Worm (Caenorhabditis elegans) whole organism, L4 larva: ENCODE results near the gene pitr-5.

Experiments
- daf-8 ChIP-seq: fragments of 200-800 bp; sonication (Bioruptor generic); IDR thresholded peaks from 2 replicates; pipeline ENCODE4 v1.3.6; 2022; ENCODE audit warnings: missing genetic modification characterization, missing compliant biosample characterization
- lin-13 ChIP-seq: fragments of 150-350 bp; optimal IDR thresholded peaks from 2 replicates; lab custom pipeline; 2014; ENCODE audit warnings: missing biosample characterization, missing genetic modification reagents, missing genetic modification characterization
- lin-29 ChIP-seq: fragments of 200-800 bp; sonication (Bioruptor generic); IDR thresholded peaks from 2 replicates; pipeline ENCODE4 v1.3.6; 2022; ENCODE audit warnings: missing genetic modification reagents, missing genetic modification characterization, missing compliant biosample characterization
- nhr-76 ChIP-seq: fragments of 150-350 bp; optimal IDR thresholded peaks from 2 replicates; lab custom pipeline; 2014; ENCODE audit warnings: missing biosample characterization, missing genetic modification characterization
- unc-130 ChIP-seq: sonication (generic microtip); optimal IDR thresholded peaks from 2 replicates; lab custom pipeline; 2016; ENCODE audit warnings: missing genetic modification reagents, missing genetic modification characterization, missing compliant biosample characterization
- vab-7 ChIP-seq: fragments of 200-800 bp; sonication (Bioruptor generic); IDR thresholded peaks from 2 replicates; pipeline ENCODE4 v1.3.6; 2022; ENCODE audit warnings: missing genetic modification reagents, missing genetic modification characterization, missing compliant biosample characterization

ce11 chrV:7199932-7200331 is 15.3 kb downstream of the pitr-5 start, which contains the start of gene F09G2.1:
- TF ChIP-seq lin-29 (no peak), lin-13 (no peak), nhr-76 (tag; lab: Kevin White, UChicago) (no peak), vab-7 (GFP tag; lab: Robert Waterston, UW) (no peak), daf-8 (GFP tag; lab: Robert Waterston, UW) (no peak), unc-130 (no peak)
